Worm (Caenorhabditis elegans) whole organism, L4 larva: ENCODE measurements around the gene C46F9.6.

ENCODE experiments used
- F10B5.3 ChIP-seq: sonication (generic microtip); optimal IDR thresholded peaks from 2 replicates; lab custom pipeline; 2016; ENCODE audit warnings: mild to moderate bottlenecking, missing genetic modification characterization, missing compliant biosample characterization
- T26A8.4 ChIP-seq: fragments of 200-800 bp; sonication (Bioruptor generic); IDR thresholded peaks from 2 replicates; pipeline ENCODE4 v1.3.6; 2022; ENCODE audit warnings: missing genetic modification characterization, missing compliant biosample characterization
- aha-1 ChIP-seq: fragments of 150-350 bp; peaks from one replicate; lab custom pipeline; 2014; ENCODE audit warnings: missing biosample characterization, missing genetic modification characterization
- lim-7 ChIP-seq: fragments of 200-800 bp; sonication (Bioruptor generic); IDR thresholded peaks from 2 replicates; pipeline ENCODE4 v1.3.6; 2022; ENCODE audit warnings: missing genetic modification characterization, missing compliant biosample characterization
- lir-3 ChIP-seq: sonication (generic microtip); optimal IDR thresholded peaks from 2 replicates; lab custom pipeline; 2016; ENCODE audit warnings: mild to moderate bottlenecking, missing genetic modification characterization, missing compliant biosample characterization
- mxl-2 ChIP-seq: fragments of 200-800 bp; sonication (Bioruptor generic); conservative IDR thresholded peaks from 2 replicates; pipeline ENCODE4 v1.3.6; 2022; ENCODE audit warnings: missing genetic modification reagents, missing genetic modification characterization, missing compliant biosample characterization
- nhr-11 ChIP-seq: fragments of 150-350 bp; optimal IDR thresholded peaks from 2 replicates; lab custom pipeline; 2014; ENCODE audit warnings: missing biosample characterization, missing genetic modification characterization
- nhr-25 ChIP-seq: sonication (generic microtip); optimal IDR thresholded peaks from 2 replicates; lab custom pipeline; 2017; ENCODE audit warnings: missing genetic modification characterization, mild to moderate bottlenecking, missing compliant biosample characterization, antibody characterized with exemption, moderate library complexity, borderline replicate concordance; ENCODE audit not compliant: insufficient read depth
- pqm-1 ChIP-seq: sonication (generic microtip); optimal IDR thresholded peaks from 2 replicates; lab custom pipeline; 2017; ENCODE audit warnings: missing biosample characterization, missing genetic modification characterization
- skn-1 ChIP-seq: fragments of 150-350 bp; optimal IDR thresholded peaks from 2 replicates; lab custom pipeline; 2014; ENCODE audit warnings: missing biosample characterization, missing genetic modification characterization
- ztf-11 ChIP-seq: fragments of 150-350 bp; optimal IDR thresholded peaks from 2 replicates; lab custom pipeline; 2014; ENCODE audit warnings: missing biosample characterization, missing genetic modification characterization

DNA sequence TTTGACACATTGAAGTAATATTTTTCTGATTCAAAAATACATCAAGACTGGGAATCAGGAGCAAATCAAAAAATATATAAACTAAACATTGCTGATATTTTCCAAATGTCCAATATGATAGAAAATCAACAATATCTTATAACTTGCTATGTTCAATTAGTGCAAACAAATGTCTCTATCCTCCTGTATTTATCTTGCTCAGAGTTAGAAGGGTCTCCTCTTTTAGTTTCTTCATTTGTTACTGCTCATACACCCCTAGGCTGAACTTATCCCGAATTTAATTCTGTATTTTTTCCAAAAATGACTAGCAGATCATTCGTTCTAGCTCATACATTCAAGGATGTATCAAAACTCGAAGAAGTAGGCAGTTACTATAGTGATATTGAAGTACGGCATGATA is 3.9 kb downstream of the C46F9.6 start, which contains the start of gene math-23:
- TF ChIP-seq lir-3 (no peak), pqm-1 (no peak), nhr-25 (tag; lab: Kevin White, UChicago) (no peak), aha-1 (tag; lab: Kevin White, UChicago) (no peak), lim-7 (GFP tag; lab: Robert Waterston, UW) (no peak), mxl-2 (GFP tag; lab: Robert Waterston, UW) (no peak), ztf-11 (tag; lab: Kevin White, UChicago) (no peak), F10B5.3 (no peak), nhr-11 (tag; lab: Kevin White, UChicago) (no peak), skn-1 (no peak), T26A8.4 (GFP tag; lab: Robert Waterston, UW) (no peak)
